Fruit fly (Drosophila melanogaster) whole organism, wandering third instar larva: ENCODE results near the gene CG14511.

ENCODE experiments used
- CG32264 ChIP-seq: fragments of 200-800 bp; sonication (Bioruptor generic); optimal IDR thresholded peaks from 2 replicates; lab custom pipeline; 2016; ENCODE audit warnings: missing biosample characterization, missing genetic modification characterization
- HLH106 ChIP-seq: fragments of 200-800 bp; optimal IDR thresholded peaks from 3 replicates; lab custom pipeline; 2019; ENCODE audit warnings: missing biosample characterization, mild to moderate bottlenecking, missing genetic modification characterization, moderate library complexity
- Hr78 ChIP-seq: fragments of >200 bp; optimal IDR thresholded peaks from 2 replicates; lab custom pipeline; 2017; ENCODE audit warnings: missing biosample characterization, missing genetic modification characterization
- Hr83 ChIP-seq: fragments of 200-300 bp; sonication (Bioruptor generic); optimal IDR thresholded peaks from 2 replicates; lab custom pipeline; 2016; ENCODE audit warnings: missing biosample characterization, mild to moderate bottlenecking, missing genetic modification characterization, moderate library complexity; ENCODE audit not compliant: poor library complexity, severe bottlenecking
- OdsH ChIP-seq: fragments of 200-800 bp; sonication (Bioruptor generic); optimal IDR thresholded peaks from 2 replicates; lab custom pipeline; 2016; ENCODE audit warnings: missing biosample characterization, mild to moderate bottlenecking, missing genetic modification characterization
- dmrt93B ChIP-seq: fragments of 200-800 bp; sonication (Bioruptor generic); optimal IDR thresholded peaks from 2 replicates; lab custom pipeline; 2018; ENCODE audit warnings: missing biosample characterization, mild to moderate bottlenecking, missing genetic modification characterization
- lola ChIP-seq: fragments of >200 bp; optimal IDR thresholded peaks from 2 replicates; lab custom pipeline; 2017; ENCODE audit warnings: missing biosample characterization, missing genetic modification characterization
- psq ChIP-seq: fragments of 200-800 bp; sonication (Bioruptor generic); optimal IDR thresholded peaks from 3 replicates; lab custom pipeline; 2017; ENCODE audit warnings: missing biosample characterization, mild to moderate bottlenecking, missing genetic modification characterization, moderate library complexity

DNA sequence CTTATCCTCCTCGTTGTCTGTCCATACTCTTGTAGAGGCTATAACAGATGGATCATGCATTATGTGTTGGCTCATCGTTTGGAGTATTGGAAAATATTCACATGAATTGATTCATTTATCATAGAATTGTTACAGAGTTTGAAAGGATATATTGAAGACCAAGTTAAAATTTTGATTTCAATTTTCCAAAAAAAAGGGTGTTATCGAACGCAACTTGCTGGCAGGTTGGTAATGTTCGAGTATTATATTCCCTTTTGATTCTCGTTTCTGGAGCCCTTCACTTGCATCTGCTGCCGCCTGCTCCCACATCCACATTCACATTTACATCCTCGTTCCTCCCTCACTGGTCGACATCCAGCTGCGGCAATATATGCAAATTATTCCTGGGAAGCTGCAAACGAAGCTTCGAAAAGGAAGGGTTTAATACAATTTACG is 50.7 kb downstream of the CG14511 start:
- peak; percentile 87 for TF ChIP-seq OdsH
- TF ChIP-seq Hr83 (GFP tag; lab: Kevin White, UChicago): no peak
- TF ChIP-seq dmrt93B (GFP tag; lab: Kevin White, UChicago): peak; percentile 70
- TF ChIP-seq CG32264 (GFP tag; lab: Kevin White, UChicago): no peak
- peak; percentile 82 for TF ChIP-seq HLH106 (tag; lab: Kevin White, UChicago)
- TF ChIP-seq psq: peak; percentile 93
- no peak for TF ChIP-seq Hr78 (GFP tag; lab: Kevin White, UChicago)
- TF ChIP-seq lola: no peak
